Fruit fly (Drosophila melanogaster) whole organism, wandering third instar larva: Measurements from ENCODE around the gene trx.

Source experiments
- Hnf4 ChIP-seq: fragments of 200-800 bp; sonication (Bioruptor generic); optimal IDR thresholded peaks from 2 replicates; lab custom pipeline; 2016; ENCODE audit warnings: missing biosample characterization, mild to moderate bottlenecking, missing genetic modification characterization
- Sp1 ChIP-seq: fragments of 200-800 bp; sonication (Bioruptor generic); optimal IDR thresholded peaks from 3 replicates; lab custom pipeline; 2019; ENCODE audit warnings: missing biosample characterization, mild to moderate bottlenecking, missing genetic modification characterization, moderate library complexity

DNA sequence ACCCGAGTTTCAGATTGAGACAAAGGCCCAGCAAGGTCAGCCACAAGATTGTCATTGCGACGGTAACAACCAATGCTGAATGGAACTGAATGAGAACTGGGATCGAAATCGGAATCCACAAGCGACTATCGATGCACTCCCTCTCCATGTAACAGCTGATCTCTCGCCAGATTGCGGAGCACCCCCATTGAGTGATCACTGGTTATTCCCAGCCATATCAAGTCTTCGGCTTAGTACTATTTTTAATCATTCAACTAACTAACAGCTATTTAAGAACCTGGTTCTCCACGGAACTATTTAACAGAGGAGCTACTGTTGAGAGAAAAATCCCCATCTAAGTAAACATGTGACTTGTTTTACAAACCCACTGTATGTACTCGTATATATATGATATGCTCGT lies 60.0 kb downstream of the trx start, which contains the start of gene CG9631:
- TF ChIP-seq Sp1: no peak
- no peak for TF ChIP-seq Hnf4 (GFP tag; lab: Kevin White, UChicago)
